ENCODE assay signal across 1 fruit fly cellular context in genomic region chr2L:15249682-15250081, dm6.
TF ChIP-seq lines count a peak whose summit lies in the region.

No protein-coding gene starts in this region.

TF ChIP-seq in whole organism, embryonic, 481 proteins besides CTCF, POLR2A, EP300 and RAD21 (continued from another document):
- TF ChIP-seq ab (GFP tag; optimal IDR thresholded peaks at IDR 0.05; lab: Kevin White, UChicago) (no peak), Gsc (GFP tag; IDR thresholded peaks at IDR 0.05; lab: Robert Waterston, UW) (no peak), CG4404 (GFP tag; IDR thresholded peaks at IDR 0.05; lab: Robert Waterston, UW) (no peak), CG7357 (GFP tag; IDR thresholded peaks at IDR 0.05; lab: Robert Waterston, UW) (no peak), CG8388 (GFP tag; optimal IDR thresholded peaks at IDR 0.05; lab: Kevin White, UChicago) (no peak), fd96Cb (tag; optimal IDR thresholded peaks at IDR 0.05; lab: Kevin White, UChicago) (peak; percentile 26), inv (GFP tag; IDR thresholded peaks at IDR 0.05; lab: Robert Waterston, UW; ENCODE audit: partially characterized antibody) (no peak), CG8290 (GFP tag; optimal IDR thresholded peaks at IDR 0.05; lab: Kevin White, UChicago) (no peak), CG8290 (tag; optimal IDR thresholded peaks at IDR 0.05; lab: Kevin White, UChicago) (peak in 1 of 2 experiments; percentile 31), CrebB (tag; optimal IDR thresholded peaks at IDR 0.05; lab: Kevin White, UChicago) (no peak), CG3995 (GFP tag; optimal IDR thresholded peaks at IDR 0.05; lab: Kevin White, UChicago) (no peak), dpn (GFP tag; optimal IDR thresholded peaks at IDR 0.05; lab: Kevin White, UChicago) (no peak), crp (GFP tag; optimal IDR thresholded peaks at IDR 0.05; lab: Kevin White, UChicago) (no peak), CG1024 (GFP tag; IDR thresholded peaks at IDR 0.05; lab: Robert Waterston, UW) (0 out of 2 replicates have a peak, but pooled peaks have one; percentile 8), Neu2 (GFP tag; optimal IDR thresholded peaks at IDR 0.05; lab: Kevin White, UChicago; ENCODE audit: borderline replicate concordance) (no peak), ATbp (GFP tag; optimal IDR thresholded peaks at IDR 0.05; lab: Kevin White, UChicago) (no peak), toy (GFP tag; IDR thresholded peaks at IDR 0.05; lab: Robert Waterston, UW) (no peak), Bteb2 (GFP tag; optimal IDR thresholded peaks at IDR 0.05; lab: Kevin White, UChicago) (no peak), Dek (tag; optimal IDR thresholded peaks at IDR 0.05; lab: Kevin White, UChicago) (no peak), lmd (GFP tag; IDR thresholded peaks at IDR 0.05; lab: Robert Waterston, UW) (no peak), Hand (GFP tag; optimal IDR thresholded peaks at IDR 0.05; lab: Kevin White, UChicago) (no peak), peb (GFP tag; IDR thresholded peaks at IDR 0.05; lab: Robert Waterston, UW) (no peak), sug (tag; optimal IDR thresholded peaks at IDR 0.05; lab: Kevin White, UChicago) (no peak), CG30431 (GFP tag; optimal IDR thresholded peaks at IDR 0.05; lab: Kevin White, UChicago) (peak; percentile 22), Pdp1 (GFP tag; optimal IDR thresholded peaks at IDR 0.05; lab: Kevin White, UChicago) (peak in 1 of 2 experiments; percentile 32), al (GFP tag; IDR thresholded peaks at IDR 0.05; lab: Robert Waterston, UW) (no peak), CG15073 (GFP tag; optimal IDR thresholded peaks at IDR 0.05; lab: Kevin White, UChicago) (no peak), Chrac-16 (GFP tag; optimal IDR thresholded peaks at IDR 0.05; lab: Kevin White, UChicago) (no peak), cwo (GFP tag; optimal IDR thresholded peaks at IDR 0.05; lab: Kevin White, UChicago) (no peak), CG15696 (tag; optimal IDR thresholded peaks at IDR 0.05; lab: Kevin White, UChicago) (no peak), gem (tag; optimal IDR thresholded peaks at IDR 0.05; lab: Kevin White, UChicago) (peak; percentile 26), vvl (GFP tag; IDR thresholded peaks at IDR 0.05; lab: Robert Waterston, UW) (no peak), dimm (GFP tag; IDR thresholded peaks at IDR 0.05; lab: Robert Waterston, UW) (no peak), jumu (GFP tag; optimal IDR thresholded peaks at IDR 0.05; lab: Kevin White, UChicago) (no peak), CG17829 (tag; optimal IDR thresholded peaks at IDR 0.05; lab: Kevin White, UChicago) (no peak), CG10565 (GFP tag; optimal IDR thresholded peaks at IDR 0.05; lab: Kevin White, UChicago) (no peak), CG10654 (GFP tag; optimal IDR thresholded peaks at IDR 0.05; lab: Kevin White, UChicago) (no peak), exex (tag; optimal IDR thresholded peaks at IDR 0.05; lab: Kevin White, UChicago) (no peak), D19B (GFP tag; optimal IDR thresholded peaks at IDR 0.05; lab: Kevin White, UChicago) (peak; percentile 44), lab (GFP tag; optimal IDR thresholded peaks at IDR 0.05; lab: Kevin White, UChicago) (no peak), zen2 (GFP tag; IDR thresholded peaks at IDR 0.05; lab: Robert Waterston, UW; ENCODE audit: partially characterized antibody) (no peak), so (GFP tag; IDR thresholded peaks at IDR 0.05; lab: Robert Waterston, UW) (no peak), CG17802 (tag; optimal IDR thresholded peaks at IDR 0.05; lab: Kevin White, UChicago) (no peak), mam (GFP tag; optimal IDR thresholded peaks at IDR 0.05; lab: Kevin White, UChicago) (peak; percentile 4), CG4707 (GFP tag; optimal IDR thresholded peaks at IDR 0.05; lab: Kevin White, UChicago) (no peak), Kr (GFP tag; optimal IDR thresholded peaks at IDR 0.05; lab: Kevin White, UChicago) (no peak), CG18764 (GFP tag; optimal IDR thresholded peaks at IDR 0.05; lab: Kevin White, UChicago) (no peak), CG12659 (GFP tag; optimal IDR thresholded peaks at IDR 0.05; lab: Kevin White, UChicago) (no peak), CG6654 (GFP tag; optimal IDR thresholded peaks at IDR 0.05; lab: Kevin White, UChicago) (no peak), her (GFP tag; optimal IDR thresholded peaks at IDR 0.05; lab: Kevin White, UChicago) (no peak), Atf6 (GFP tag; IDR thresholded peaks at IDR 0.05; lab: Robert Waterston, UW) (no peak), CG1603 (tag; optimal IDR thresholded peaks at IDR 0.05; lab: Kevin White, UChicago) (peak; percentile 33), sna (GFP tag; IDR thresholded peaks at IDR 0.05; lab: Robert Waterston, UW; ENCODE audit: partially characterized antibody) (no peak), sens-2 (GFP tag; IDR thresholded peaks at IDR 0.05; lab: Robert Waterston, UW) (no peak), hbn (GFP tag; IDR thresholded peaks at IDR 0.05; lab: Robert Waterston, UW; ENCODE audit: partially characterized antibody) (no peak), Nf-YB (GFP tag; optimal IDR thresholded peaks at IDR 0.05; lab: Kevin White, UChicago) (no peak), CG11695 (GFP tag; IDR thresholded peaks at IDR 0.05; lab: Robert Waterston, UW) (no peak), Max (GFP tag; optimal IDR thresholded peaks at IDR 0.05; lab: Kevin White, UChicago) (no peak), chm (GFP tag; IDR thresholded peaks at IDR 0.05; lab: Robert Waterston, UW) (no peak), Ets65A (GFP tag; lab: Kevin White, UChicago) (peak; percentile 52), CG9437 (GFP tag; optimal IDR thresholded peaks at IDR 0.05; lab: Kevin White, UChicago) (no peak), CG32532 (GFP tag; IDR thresholded peaks at IDR 0.05; lab: Robert Waterston, UW) (no peak), pan (optimal IDR thresholded peaks at IDR 0.05; lab: Kevin White, UChicago) (no peak), pan (GFP tag; optimal IDR thresholded peaks at IDR 0.05 in 1 of 2, IDR thresholded peaks at IDR 0.05 in 1 of 2) (peak in 1 of 2 experiments; percentile 17), vfl (GFP tag; optimal IDR thresholded peaks at IDR 0.05; lab: Kevin White, UChicago) (no peak), Lpt (GFP tag; optimal IDR thresholded peaks at IDR 0.05; lab: Kevin White, UChicago) (no peak), CG7928 (GFP tag; optimal IDR thresholded peaks at IDR 0.05; lab: Kevin White, UChicago) (no peak), Hey (tag; optimal IDR thresholded peaks at IDR 0.05; lab: Kevin White, UChicago) (no peak), Ravus (GFP tag; IDR thresholded peaks at IDR 0.05; lab: Robert Waterston, UW) (no peak), CG3281 (GFP tag; optimal IDR thresholded peaks at IDR 0.05; lab: Kevin White, UChicago) (no peak), CG30020 (tag; optimal IDR thresholded peaks at IDR 0.05; lab: Kevin White, UChicago) (no peak), chif (GFP tag; optimal IDR thresholded peaks at IDR 0.05; lab: Kevin White, UChicago) (no peak), dmrt99B (tag; optimal IDR thresholded peaks at IDR 0.05; lab: Kevin White, UChicago) (peak; percentile 13), NC2β (GFP tag; optimal IDR thresholded peaks at IDR 0.05; lab: Kevin White, UChicago) (no peak), nau (GFP tag; optimal IDR thresholded peaks at IDR 0.05; lab: Kevin White, UChicago) (no peak), danr (GFP tag; IDR thresholded peaks at IDR 0.05; lab: Robert Waterston, UW) (no peak), lov (optimal IDR thresholded peaks at IDR 0.05; lab: Kevin White, UChicago) (no peak), lov (GFP tag; IDR thresholded peaks at IDR 0.05; lab: Robert Waterston, UW) (no peak), CG33213 (GFP tag; optimal IDR thresholded peaks at IDR 0.05; lab: Kevin White, UChicago) (no peak), slou (GFP tag; optimal IDR thresholded peaks at IDR 0.05; lab: Kevin White, UChicago) (no peak), Lhr (GFP tag; optimal IDR thresholded peaks at IDR 0.05; lab: Kevin White, UChicago) (no peak), CG5245 (GFP tag; optimal IDR thresholded peaks at IDR 0.05; lab: Kevin White, UChicago) (no peak), Dbx (GFP tag; IDR thresholded peaks at IDR 0.05; lab: Robert Waterston, UW) (no peak), usp (GFP tag; optimal IDR thresholded peaks at IDR 0.05; lab: Kevin White, UChicago) (no peak), Spps (tag; optimal IDR thresholded peaks at IDR 0.05; lab: Kevin White, UChicago) (no peak), CG6272 (GFP tag; IDR thresholded peaks at IDR 0.05; lab: Robert Waterston, UW) (no peak), lola (GFP tag; optimal IDR thresholded peaks at IDR 0.05; lab: Kevin White, UChicago) (no peak), CG3838 (GFP tag; optimal IDR thresholded peaks at IDR 0.05; lab: Kevin White, UChicago) (no peak), CG9817 (tag; optimal IDR thresholded peaks at IDR 0.05; lab: Kevin White, UChicago) (no peak), CG8281 (tag; optimal IDR thresholded peaks at IDR 0.05; lab: Kevin White, UChicago) (no peak), D19A (tag; optimal IDR thresholded peaks at IDR 0.05; lab: Kevin White, UChicago) (peak; percentile 15), ewg (GFP tag; optimal IDR thresholded peaks at IDR 0.05; lab: Kevin White, UChicago) (no peak), hkb (optimal IDR thresholded peaks at IDR 0.05; lab: Kevin White, UChicago) (no peak), hkb (GFP tag; IDR thresholded peaks at IDR 0.05; lab: Robert Waterston, UW) (peak; percentile 23; the same call in 1 of the 2 replicates), CG9932 (GFP tag; IDR thresholded peaks at IDR 0.05; lab: Robert Waterston, UW) (no peak), Abd-B (GFP tag; optimal IDR thresholded peaks at IDR 0.05; lab: Kevin White, UChicago) (peak; percentile 20), p53 (GFP tag; optimal IDR thresholded peaks at IDR 0.05; lab: Kevin White, UChicago) (no peak), CG10979 (tag; optimal IDR thresholded peaks at IDR 0.05; lab: Kevin White, UChicago) (peak; percentile 10), CG15011 (GFP tag; optimal IDR thresholded peaks at IDR 0.05; lab: Kevin White, UChicago) (no peak), sens (GFP tag; lab: Kevin White, UChicago) (peak; percentile 82), slbo (GFP tag; IDR thresholded peaks at IDR 0.05; lab: Robert Waterston, UW) (peak; percentile 30; the same call in 1 of the 2 replicates), ci (GFP tag; IDR thresholded peaks at IDR 0.05; lab: Robert Waterston, UW) (no peak), HmgZ (tag; optimal IDR thresholded peaks at IDR 0.05; lab: Kevin White, UChicago) (no peak), Ptx1 (GFP tag; IDR thresholded peaks at IDR 0.05; lab: Robert Waterston, UW) (0 out of 2 replicates have a peak, but pooled peaks have one; percentile 10), tin (GFP tag; optimal IDR thresholded peaks at IDR 0.05; lab: Kevin White, UChicago) (no peak), CG42726 (GFP tag; IDR thresholded peaks at IDR 0.05; lab: Robert Waterston, UW; ENCODE audit: partially characterized antibody) (no peak), BtbVII (GFP tag; optimal IDR thresholded peaks at IDR 0.05; lab: Kevin White, UChicago) (no peak), Adf1 (GFP tag; IDR thresholded peaks at IDR 0.05; lab: Robert Waterston, UW) (no peak), jing (GFP tag; optimal IDR thresholded peaks at IDR 0.05; lab: Kevin White, UChicago) (no peak), tna (GFP tag; IDR thresholded peaks at IDR 0.05; lab: Robert Waterston, UW; ENCODE audit: partially characterized antibody) (no peak), ro (GFP tag; IDR thresholded peaks at IDR 0.05; lab: Robert Waterston, UW) (no peak), ken (GFP tag; IDR thresholded peaks at IDR 0.05; lab: Robert Waterston, UW) (0 out of 3 replicates have a peak, but pooled peaks have one; percentile 7), CG13287 (GFP tag; IDR thresholded peaks at IDR 0.05; lab: Robert Waterston, UW; ENCODE audit: partially characterized antibody) (no peak), CG12942 (GFP tag; optimal IDR thresholded peaks at IDR 0.05; lab: Kevin White, UChicago) (no peak), Opbp (GFP tag; IDR thresholded peaks at IDR 0.05; lab: Robert Waterston, UW; ENCODE audit: partially characterized antibody) (no peak), zf30C (GFP tag; optimal IDR thresholded peaks at IDR 0.05; lab: Kevin White, UChicago) (no peak), CG2120 (GFP tag; optimal IDR thresholded peaks at IDR 0.05; lab: Kevin White, UChicago) (peak; percentile 7), insv (GFP tag; optimal IDR thresholded peaks at IDR 0.05; lab: Kevin White, UChicago) (no peak), Ada2b (GFP tag; IDR thresholded peaks at IDR 0.05; lab: Robert Waterston, UW) (no peak), lilli (GFP tag; optimal IDR thresholded peaks at IDR 0.05; lab: Kevin White, UChicago) (no peak), CG4282 (GFP tag; optimal IDR thresholded peaks at IDR 0.05; lab: Kevin White, UChicago) (no peak), Sox102F (GFP tag; optimal IDR thresholded peaks at IDR 0.05; lab: Kevin White, UChicago) (peak; percentile 11), pzg (GFP tag; optimal IDR thresholded peaks at IDR 0.05; lab: Kevin White, UChicago) (no peak), NC2α (GFP tag; optimal IDR thresholded peaks at IDR 0.05; lab: Kevin White, UChicago) (no peak), pnt (GFP tag; optimal IDR thresholded peaks at IDR 0.05; lab: Kevin White, UChicago) (no peak), Tbp (GFP tag; optimal IDR thresholded peaks at IDR 0.05; lab: Kevin White, UChicago) (no peak), pho (GFP tag; optimal IDR thresholded peaks at IDR 0.05; lab: Kevin White, UChicago) (no peak), Oli (tag; optimal IDR thresholded peaks at IDR 0.05; lab: Kevin White, UChicago) (no peak), GATAe (GFP tag; conservative IDR thresholded peaks at IDR 0.05; lab: Robert Waterston, UW) (no peak), Poxn (GFP tag; IDR thresholded peaks at IDR 0.05; lab: Robert Waterston, UW) (no peak), run (tag; optimal IDR thresholded peaks at IDR 0.05; lab: Kevin White, UChicago) (no peak), Side (GFP tag; optimal IDR thresholded peaks at IDR 0.05; lab: Kevin White, UChicago) (no peak), Antp (GFP tag; optimal IDR thresholded peaks at IDR 0.05; lab: Kevin White, UChicago) (no peak), bsh (GFP tag; optimal IDR thresholded peaks at IDR 0.05; lab: Kevin White, UChicago) (peak in 1 of 2 experiments; percentile 26), CG10147 (GFP tag; optimal IDR thresholded peaks at IDR 0.05; lab: Kevin White, UChicago) (no peak), repo (GFP tag; optimal IDR thresholded peaks at IDR 0.05; lab: Kevin White, UChicago) (no peak), CG17361 (GFP tag; IDR thresholded peaks at IDR 0.05; lab: Robert Waterston, UW) (no peak), corto (GFP tag; optimal IDR thresholded peaks at IDR 0.05; lab: Kevin White, UChicago) (no peak), abd-A (tag; optimal IDR thresholded peaks at IDR 0.05; lab: Kevin White, UChicago) (no peak)
